Fruit fly (Drosophila melanogaster) whole organism, adult: Measurements from ENCODE around the gene CG2854.

Experiments used
- CG11617 ChIP-seq: fragments of 200-800 bp; sonication (Bioruptor generic); optimal IDR thresholded peaks from 2 replicates; lab custom pipeline; 2017; ENCODE audit warnings: mild to moderate bottlenecking, missing biosample characterization, missing genetic modification reagents, missing genetic modification characterization
- CG12768 ChIP-seq: fragments of 200-800 bp; sonication (Bioruptor generic); optimal IDR thresholded peaks from 2 replicates; lab custom pipeline; 2017; ENCODE audit warnings: missing biosample characterization, missing genetic modification characterization, mild to moderate bottlenecking, moderate library complexity, missing genetic modification reagents
- CG33017 ChIP-seq: fragments of 200-800 bp; sonication (Bioruptor generic); optimal IDR thresholded peaks from 2 replicates; lab custom pipeline; 2018; ENCODE audit warnings: missing biosample characterization, mild to moderate bottlenecking, missing genetic modification characterization, moderate library complexity
- Crg-1 ChIP-seq: fragments of 200-800 bp; sonication (Bioruptor generic); optimal IDR thresholded peaks from 2 replicates; lab custom pipeline; 2016; ENCODE audit warnings: missing biosample characterization, missing genetic modification characterization
- cic ChIP-seq: fragments of 200-800 bp; sonication (Bioruptor generic); optimal IDR thresholded peaks from 2 replicates; lab custom pipeline; 2017; ENCODE audit warnings: missing biosample characterization, mild to moderate bottlenecking, missing genetic modification characterization, moderate library complexity

dm6 chrX:2349510-2350227 lies 22.7 kb downstream of the CG2854 start:
- TF ChIP-seq CG11617 (no peak), cic (GFP tag; lab: Kevin White, UChicago) (no peak), CG33017 (tag; lab: Kevin White, UChicago) (no peak), CG12768 (GFP tag; lab: Kevin White, UChicago) (no peak), Crg-1 (GFP tag; lab: Kevin White, UChicago) (no peak)
